Fruit fly (Drosophila melanogaster) whole organism, embryonic: Measurements from ENCODE around the gene Sld5.

ENCODE experiments used
- CG10274 ChIP-seq: fragments of 200-800 bp; sonication (Bioruptor generic); optimal IDR thresholded peaks from 3 replicates; lab custom pipeline; 2017; ENCODE audit warnings: missing biosample characterization, mild to moderate bottlenecking, missing genetic modification characterization
- CG10654 ChIP-seq: fragments of 200-800 bp; sonication (Bioruptor generic); optimal IDR thresholded peaks from 2 replicates; lab custom pipeline; 2016; ENCODE audit warnings: missing biosample characterization, missing genetic modification characterization
- CG11247 ChIP-seq: fragments of 200-800 bp; sonication (Bioruptor generic); IDR thresholded peaks from 2 replicates; pipeline ENCODE4 v1.3.6; 2022; ENCODE audit warnings: missing biosample characterization, missing genetic modification characterization
- CG12391 ChIP-seq: fragments of 200-800 bp; sonication (Bioruptor generic); optimal IDR thresholded peaks from 3 replicates; lab custom pipeline; 2018; ENCODE audit warnings: missing biosample characterization, mild to moderate bottlenecking, missing genetic modification characterization, moderate library complexity
- CG13624 ChIP-seq: fragments of 200-800 bp; sonication (Bioruptor generic); optimal IDR thresholded peaks from 2 replicates; lab custom pipeline; 2016; ENCODE audit warnings: missing biosample characterization, missing genetic modification characterization
- CG1603 ChIP-seq: fragments of 200-800 bp; sonication (Bioruptor generic); optimal IDR thresholded peaks from 2 replicates; lab custom pipeline; 2019; ENCODE audit warnings: missing biosample characterization, mild to moderate bottlenecking, missing genetic modification characterization, moderate library complexity
- CG1647 ChIP-seq: fragments of 200-800 bp; sonication (Bioruptor generic); optimal IDR thresholded peaks from 3 replicates; lab custom pipeline; 2016; ENCODE audit warnings: missing biosample characterization, missing genetic modification characterization
- CG17612 ChIP-seq: fragments of 200-800 bp; sonication (Bioruptor generic); IDR thresholded peaks from 2 replicates; pipeline ENCODE4 v1.3.6; 2022; ENCODE audit warnings: missing biosample characterization, missing genetic modification characterization
- CG18011 ChIP-seq: fragments of 200-800 bp; sonication (Bioruptor generic); optimal IDR thresholded peaks from 2 replicates; lab custom pipeline; 2017; ENCODE audit warnings: missing biosample characterization, missing genetic modification characterization, mild to moderate bottlenecking, moderate library complexity, missing genotype
- CG18764 ChIP-seq: fragments of 200-800 bp; sonication (Bioruptor generic); optimal IDR thresholded peaks from 3 replicates; lab custom pipeline; 2016; ENCODE audit warnings: missing biosample characterization, missing genetic modification characterization
- CG32767 ChIP-seq: fragments of 200-800 bp; sonication (Bioruptor generic); IDR thresholded peaks from 2 replicates; pipeline ENCODE4 v1.3.6; 2022; ENCODE audit warnings: missing biosample characterization, missing genetic modification characterization
- CG4820 ChIP-seq: fragments of 200-800 bp; sonication (Bioruptor generic); optimal IDR thresholded peaks from 3 replicates; lab custom pipeline; 2016; ENCODE audit warnings: missing biosample characterization, missing genetic modification characterization
- CG7372 ChIP-seq: fragments of 200-800 bp; sonication (Bioruptor generic); IDR thresholded peaks from 2 replicates; pipeline ENCODE4 v1.3.6; 2022; ENCODE audit warnings: missing biosample characterization, missing genetic modification characterization
- CG7786 ChIP-seq: fragments of 200-800 bp; sonication (Bioruptor generic); optimal IDR thresholded peaks from 2 replicates; lab custom pipeline; 2016; ENCODE audit warnings: missing biosample characterization, missing genetic modification characterization
- CG8290 ChIP-seq, 3 experiments: fragments of 200-800 bp; sonication (Bioruptor generic); optimal IDR thresholded peaks; 2 replicates each; lab custom pipeline; 2016 to 2019; ENCODE audit warnings: missing biosample characterization in 3 of 3, missing genetic modification characterization in 3 of 3, mild to moderate bottlenecking in 2 of 3, moderate library complexity in 1 of 3
- CG8388 ChIP-seq: fragments of 200-800 bp; sonication (Bioruptor generic); optimal IDR thresholded peaks from 2 replicates; lab custom pipeline; 2019; ENCODE audit warnings: missing biosample characterization, mild to moderate bottlenecking, missing genetic modification characterization, moderate library complexity
- D19A ChIP-seq: fragments of 200-800 bp; optimal IDR thresholded peaks from 3 replicates; lab custom pipeline; 2019; ENCODE audit warnings: missing biosample characterization, mild to moderate bottlenecking, missing genetic modification characterization, moderate library complexity
- Drgx ChIP-seq: fragments of 200-800 bp; sonication (Bioruptor generic); IDR thresholded peaks from 2 replicates; pipeline ENCODE4 v1.3.6; 2022; ENCODE audit warnings: missing biosample characterization, missing genetic modification characterization
- H15 ChIP-seq: fragments of 200-800 bp; sonication (Bioruptor generic); IDR thresholded peaks from 3 replicates; pipeline ENCODE4 v1.3.6; 2022; ENCODE audit warnings: missing biosample characterization, missing genetic modification characterization
- Hmr ChIP-seq: fragments of 200-800 bp; sonication (Bioruptor generic); optimal IDR thresholded peaks from 3 replicates; lab custom pipeline; 2017; ENCODE audit warnings: mild to moderate bottlenecking, missing biosample characterization, missing genetic modification reagents, missing genetic modification characterization
- MTF-1 ChIP-seq: fragments of 200-800 bp; sonication (Bioruptor generic); optimal IDR thresholded peaks from 2 replicates; lab custom pipeline; 2018; ENCODE audit warnings: missing biosample characterization, mild to moderate bottlenecking, missing genetic modification characterization, borderline replicate concordance
- Mad ChIP-seq: fragments of 200-800 bp; sonication (Bioruptor generic); optimal IDR thresholded peaks from 2 replicates; lab custom pipeline; 2016; ENCODE audit warnings: missing biosample characterization, missing genetic modification characterization
- Meics ChIP-seq: fragments of 200-800 bp; sonication (Bioruptor generic); optimal IDR thresholded peaks from 2 replicates; lab custom pipeline; 2017; ENCODE audit warnings: missing biosample characterization, mild to moderate bottlenecking, missing genetic modification characterization
- Ravus ChIP-seq: fragments of 200-800 bp; sonication (Bioruptor generic); IDR thresholded peaks from 2 replicates; pipeline ENCODE4 v1.3.6; 2022; ENCODE audit warnings: missing biosample characterization, missing genetic modification characterization
- Trl ChIP-seq, 3 experiments: fragments of >200 bp in 2 of 3; fragments of 200-800 bp in 1 of 3; sonication (Bioruptor generic) in 1 of 3; optimal IDR thresholded peaks; 2 replicates in 1 of 3; 3 replicates in 2 of 3; lab custom pipeline; 2016 to 2017; ENCODE audit warnings: missing biosample characterization in 1 of 3, missing genetic modification characterization in 1 of 3
- ac ChIP-seq: fragments of 200-800 bp; sonication (Bioruptor generic); optimal IDR thresholded peaks from 3 replicates; lab custom pipeline; 2017; ENCODE audit warnings: missing biosample characterization, mild to moderate bottlenecking, missing genetic modification characterization
- bcd ChIP-seq: fragments of 200-800 bp; sonication (Bioruptor generic); optimal IDR thresholded peaks from 2 replicates; lab custom pipeline; 2017; ENCODE audit warnings: missing biosample characterization, mild to moderate bottlenecking, missing genetic modification characterization
- ci ChIP-seq: fragments of 200-800 bp; sonication (Bioruptor generic); IDR thresholded peaks from 3 replicates; pipeline ENCODE4 v1.3.6; 2022; ENCODE audit warnings: missing biosample characterization, missing genetic modification characterization
- da ChIP-seq: fragments of 200-800 bp; sonication (Bioruptor generic); optimal IDR thresholded peaks from 2 replicates; lab custom pipeline; 2016; ENCODE audit warnings: missing biosample characterization, missing genetic modification characterization
- dmrt11E ChIP-seq: fragments of 200-800 bp; sonication (Bioruptor generic); optimal IDR thresholded peaks from 3 replicates; lab custom pipeline; 2018; ENCODE audit warnings: missing biosample characterization, mild to moderate bottlenecking, missing genetic modification characterization, moderate library complexity
- dmrt99B ChIP-seq: fragments of 200-800 bp; sonication (Bioruptor generic); optimal IDR thresholded peaks from 2 replicates; lab custom pipeline; 2018; ENCODE audit warnings: missing biosample characterization, mild to moderate bottlenecking, missing genetic modification characterization, moderate library complexity
- dpn ChIP-seq, 2 experiments: fragments of 200-800 bp; sonication (Bioruptor generic); optimal IDR thresholded peaks; 3 replicates each; lab custom pipeline; 2016; ENCODE audit warnings: missing biosample characterization in 2 of 2, missing genetic modification characterization in 2 of 2
- dysf ChIP-seq: fragments of 200-800 bp; sonication (Bioruptor generic); IDR thresholded peaks from 3 replicates; pipeline ENCODE4 v1.3.6; 2022; ENCODE audit warnings: missing biosample characterization, missing genetic modification characterization
- ewg ChIP-seq: fragments of 200-800 bp; sonication (Bioruptor generic); optimal IDR thresholded peaks from 3 replicates; lab custom pipeline; 2017; ENCODE audit warnings: mild to moderate bottlenecking, missing biosample characterization, missing genetic modification reagents, missing genetic modification characterization
- ken ChIP-seq: fragments of 200-800 bp; sonication (Bioruptor generic); IDR thresholded peaks from 3 replicates; pipeline ENCODE4 v1.3.6; 2022; ENCODE audit warnings: missing biosample characterization, missing genetic modification characterization
- nmo ChIP-seq: fragments of 200-800 bp; sonication (Bioruptor generic); optimal IDR thresholded peaks from 2 replicates; lab custom pipeline; 2018; ENCODE audit warnings: missing biosample characterization, mild to moderate bottlenecking, missing genetic modification characterization, moderate library complexity
- p53 ChIP-seq: fragments of 200-800 bp; sonication (Bioruptor generic); optimal IDR thresholded peaks from 2 replicates; lab custom pipeline; 2016; ENCODE audit warnings: missing biosample characterization, missing genetic modification characterization
- pnt ChIP-seq: fragments of 200-800 bp; sonication (Bioruptor generic); optimal IDR thresholded peaks from 3 replicates; lab custom pipeline; 2016; ENCODE audit warnings: missing biosample characterization, missing genetic modification characterization
- slou ChIP-seq: fragments of 200-800 bp; sonication (Bioruptor generic); optimal IDR thresholded peaks from 3 replicates; lab custom pipeline; 2016; ENCODE audit warnings: missing biosample characterization, missing genetic modification characterization
- tin ChIP-seq: fragments of 200-800 bp; sonication (Bioruptor generic); optimal IDR thresholded peaks from 3 replicates; lab custom pipeline; 2016; ENCODE audit warnings: missing biosample characterization, missing genetic modification characterization
- tio ChIP-seq: fragments of 200-800 bp; sonication (Bioruptor generic); optimal IDR thresholded peaks from 2 replicates; lab custom pipeline; 2017; ENCODE audit warnings: missing biosample characterization, missing genetic modification characterization, inconsistent platforms
- tll ChIP-seq, 2 experiments: fragments of 200-800 bp in 1 of 2; fragments of >200 bp in 1 of 2; sonication (Bioruptor generic) in 1 of 2; optimal IDR thresholded peaks; 2 replicates each; lab custom pipeline; 2017 to 2019; ENCODE audit warnings: missing biosample characterization in 2 of 2, missing genetic modification characterization in 2 of 2, mild to moderate bottlenecking in 1 of 2, moderate library complexity in 1 of 2
- unpg ChIP-seq: fragments of 200-800 bp; sonication (Bioruptor generic); optimal IDR thresholded peaks from 3 replicates; lab custom pipeline; 2018; ENCODE audit warnings: missing biosample characterization, mild to moderate bottlenecking, missing genetic modification characterization, moderate library complexity

The Sld5 gene

DNA sequence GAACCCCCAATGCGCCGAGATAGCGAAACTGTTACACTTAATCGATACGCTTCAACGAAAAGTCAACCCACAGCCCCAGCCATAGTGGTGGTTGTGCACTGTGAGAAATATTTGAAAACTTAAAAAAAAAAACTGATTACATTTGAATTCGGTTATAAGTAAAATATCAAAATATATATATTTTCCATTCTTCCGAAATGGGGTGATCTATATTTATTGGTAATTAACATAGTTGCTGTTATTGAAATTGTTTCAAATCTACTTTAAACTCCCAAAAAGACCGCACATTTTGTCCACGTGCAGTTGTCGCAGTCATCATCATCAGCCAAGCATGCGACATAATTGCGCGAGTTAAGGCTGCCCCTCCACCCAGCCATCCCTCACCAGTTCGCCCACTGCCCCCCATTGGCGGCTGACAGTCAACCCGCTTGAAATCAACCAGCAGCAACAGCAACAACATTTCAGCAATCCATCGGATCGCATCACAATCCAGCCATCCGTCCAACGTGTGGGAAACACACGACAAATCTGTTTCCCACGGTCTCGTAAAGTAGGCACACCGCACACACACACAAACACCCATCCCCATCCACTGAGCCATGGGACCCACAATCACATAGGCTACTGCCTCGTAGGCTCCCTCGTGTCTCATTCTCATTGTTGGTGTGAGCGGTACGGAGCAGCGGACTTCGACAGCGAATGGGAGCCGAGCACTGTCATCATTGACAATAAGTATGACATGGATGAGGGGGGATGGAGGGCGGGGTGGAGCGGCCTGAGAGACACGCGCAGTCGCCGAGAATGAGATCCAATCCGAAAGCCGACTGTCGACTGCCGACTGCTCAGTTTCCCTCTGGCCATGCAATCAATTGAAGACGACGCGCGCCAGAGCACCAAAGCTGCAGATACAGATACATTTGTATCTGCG is 35.8 kb downstream of the Sld5 start (continued):
- peak; percentile 64 for TF ChIP-seq bcd
- no peak for TF ChIP-seq CG11247 (GFP tag; lab: Robert Waterston, UW)
- TF ChIP-seq Ravus (GFP tag; lab: Robert Waterston, UW), result no peak
- TF ChIP-seq Hmr, result peak; percentile 14
- peak; percentile 71 for TF ChIP-seq Meics
- peak; percentile 66 for TF ChIP-seq nmo (GFP tag; lab: Kevin White, UChicago)
- peak; percentile 51; the same call in 1 of the 3 replicates for TF ChIP-seq ci (GFP tag; lab: Robert Waterston, UW)
- TF ChIP-seq ac, result no peak
- no peak for TF ChIP-seq Mad (GFP tag; lab: Kevin White, UChicago)
- TF ChIP-seq CG10654 (GFP tag; lab: Kevin White, UChicago), result peak; percentile 53
- TF ChIP-seq CG7372 (GFP tag; lab: Robert Waterston, UW), result peak; percentile 25; the same call in 1 of the 2 replicates
- TF ChIP-seq CG4820 (GFP tag; lab: Kevin White, UChicago), result peak; percentile 56
- TF ChIP-seq pnt (GFP tag; lab: Kevin White, UChicago), result no peak
- peak; percentile 50 for TF ChIP-seq tio (GFP tag; lab: Kevin White, UChicago)
- no peak for TF ChIP-seq slou
- peak; percentile 40 for TF ChIP-seq CG18764
- peak; percentile 83 for TF ChIP-seq CG12391 (tag; lab: Kevin White, UChicago)
- TF ChIP-seq unpg (GFP tag; lab: Kevin White, UChicago), result peak; percentile 84
- TF ChIP-seq CG1603 (tag; lab: Kevin White, UChicago), result peak; percentile 54
- TF ChIP-seq da (GFP tag; lab: Kevin White, UChicago), result no peak
- TF ChIP-seq dmrt11E (tag; lab: Kevin White, UChicago), result peak; percentile 76
- TF ChIP-seq, all 482 proteins: peak for 261

DNA sequence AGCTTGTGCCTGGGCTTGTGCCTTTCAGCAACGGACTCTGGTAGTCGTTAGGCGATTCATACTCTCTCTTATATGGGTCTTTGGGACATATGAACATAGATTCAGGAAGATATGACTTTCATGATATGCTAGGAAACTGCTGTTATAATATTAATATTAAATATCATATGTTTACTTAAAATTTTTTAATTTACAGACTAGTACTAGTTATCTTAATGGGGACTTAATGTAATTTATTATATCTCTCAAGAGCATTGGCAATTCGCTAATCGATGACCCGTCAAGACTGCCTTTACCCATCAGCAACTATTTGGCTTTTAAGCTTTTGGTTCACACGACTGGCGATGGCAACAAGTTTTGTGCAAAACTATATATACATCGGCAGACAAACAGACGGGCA is 37.1 kb downstream of the Sld5 start:
- TF ChIP-seq CG7786 (GFP tag; lab: Kevin White, UChicago) (no peak), dpn (GFP tag; optimal IDR thresholded peaks at IDR 0.05; lab: Kevin White, UChicago) (no peak), D19A (tag; lab: Kevin White, UChicago) (peak; percentile 26), tll (GFP tag; optimal IDR thresholded peaks at IDR 0.05; lab: Kevin White, UChicago) (no peak), p53 (no peak), CG13624 (GFP tag; lab: Kevin White, UChicago) (no peak), ewg (no peak), Drgx (peak; percentile 90), dmrt99B (tag; lab: Kevin White, UChicago) (no peak), MTF-1 (GFP tag; lab: Kevin White, UChicago) (no peak)

DNA sequence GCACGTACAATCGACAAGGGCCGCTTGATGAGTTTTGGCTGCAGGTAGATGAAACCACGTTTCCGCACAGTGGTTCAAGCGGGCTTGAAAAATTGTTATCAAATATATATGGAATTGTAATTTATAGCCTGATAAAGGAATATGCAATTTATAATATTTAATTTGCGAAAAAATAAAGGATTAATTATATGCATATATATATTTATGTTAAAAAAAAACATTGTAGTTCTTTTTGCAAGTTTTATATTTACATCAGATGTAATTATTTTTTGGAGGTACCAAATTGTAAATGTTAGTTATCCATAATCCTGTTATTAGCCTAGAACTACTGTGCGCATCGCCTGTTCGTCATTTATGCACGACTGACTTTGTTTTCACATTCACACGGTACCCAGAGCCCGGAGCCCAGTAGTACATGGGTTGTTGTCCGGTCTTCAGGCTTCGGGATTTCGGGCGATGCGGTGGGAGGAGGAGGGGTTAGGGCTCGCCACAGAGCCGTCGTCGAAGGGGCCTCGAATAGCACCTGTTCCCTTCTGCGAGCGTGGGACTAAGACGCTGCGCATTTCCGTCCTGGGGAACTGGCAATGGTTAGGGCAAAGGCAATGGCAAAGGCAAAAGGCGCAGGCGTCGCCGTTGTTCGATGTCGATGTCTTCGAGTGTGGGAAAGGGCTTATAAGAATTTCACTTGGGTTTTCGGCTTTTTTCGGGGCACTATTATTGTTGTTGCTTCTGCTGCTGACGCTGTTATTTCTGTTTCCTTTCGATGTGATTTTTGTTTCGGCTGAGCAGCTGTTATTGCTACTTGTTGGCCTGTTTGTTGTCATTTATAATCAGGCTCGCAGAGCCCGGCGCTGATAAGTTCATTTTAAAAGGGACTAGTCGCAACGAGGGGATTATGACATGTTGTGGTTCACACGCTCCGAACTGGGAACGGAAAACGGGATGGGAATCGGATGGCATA is 38.3 kb downstream of the Sld5 start:
- TF ChIP-seq CG18011 (GFP tag; lab: Kevin White, UChicago) (no peak), CG17612 (GFP tag; lab: Robert Waterston, UW) (no peak), H15 (GFP tag; lab: Robert Waterston, UW) (peak; percentile 34; the same call in 1 of the 3 replicates), tin (GFP tag; lab: Kevin White, UChicago) (peak; percentile 70), CG8290 (GFP tag; optimal IDR thresholded peaks at IDR 0.05; lab: Kevin White, UChicago) (peak; percentile 70), CG8290 (tag; optimal IDR thresholded peaks at IDR 0.05; lab: Kevin White, UChicago) (peak in 1 of 2 experiments; percentile 77), CG10274 (peak; percentile 49), CG1647 (GFP tag; lab: Kevin White, UChicago) (no peak), CG4820 (GFP tag; lab: Kevin White, UChicago) (peak; percentile 78), CG8388 (peak; percentile 90), Trl (optimal IDR thresholded peaks at IDR 0.05; lab: Kevin White, UChicago) (no peak), Trl (GFP tag; optimal IDR thresholded peaks at IDR 0.05; lab: Kevin White, UChicago) (peak; percentile 13), ken (0 out of 3 replicates have a peak, but pooled peaks have one; percentile 29), dysf (GFP tag; lab: Robert Waterston, UW) (peak; percentile 53; the same call in 1 of the 3 replicates), D19A (tag; lab: Kevin White, UChicago) (peak; percentile 88), CG32767 (GFP tag; lab: Robert Waterston, UW) (peak; percentile 70)
